Worm (Caenorhabditis elegans): ENCODE measurements around the gene K01G5.8.

Gene K01G5.8

ce11 chrIII:10706972-10707438, 33.6 kb downstream of the K01G5.8 start, which contains the start of the genes Y39A1A.21 and Y39A1A.22:
Gene Y39A1A.21, minus strand, starts transcription at chrIII:10707022.
Gene Y39A1A.22, minus strand, starts transcription at chrIII:10707028.
- no peak for TF ChIP-seq unc-62 (GFP tag; optimal IDR thresholded peaks at IDR 0.05)

DNA sequence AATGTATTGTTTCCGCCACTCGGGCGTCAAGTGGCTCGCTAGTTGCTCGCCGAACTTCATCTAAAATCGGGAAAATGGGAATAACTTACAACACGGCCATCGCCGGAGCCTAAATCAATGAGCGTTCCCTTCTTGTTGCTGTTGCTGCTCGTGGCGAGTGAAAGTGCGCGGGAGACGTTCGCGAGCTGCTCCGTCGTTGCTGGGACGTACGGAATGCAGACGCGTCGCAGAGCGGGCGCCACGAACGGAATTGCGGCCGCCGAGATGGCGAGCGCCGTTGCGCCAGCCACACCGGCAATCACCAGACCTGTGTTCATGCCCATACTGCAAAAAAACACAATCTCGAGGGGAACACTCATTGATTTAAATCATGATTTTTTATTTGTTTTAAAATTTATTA, 34.1 kb downstream of the K01G5.8 start:
- no peak for TF ChIP-seq unc-62 (GFP tag; optimal IDR thresholded peaks at IDR 0.05)

DNA sequence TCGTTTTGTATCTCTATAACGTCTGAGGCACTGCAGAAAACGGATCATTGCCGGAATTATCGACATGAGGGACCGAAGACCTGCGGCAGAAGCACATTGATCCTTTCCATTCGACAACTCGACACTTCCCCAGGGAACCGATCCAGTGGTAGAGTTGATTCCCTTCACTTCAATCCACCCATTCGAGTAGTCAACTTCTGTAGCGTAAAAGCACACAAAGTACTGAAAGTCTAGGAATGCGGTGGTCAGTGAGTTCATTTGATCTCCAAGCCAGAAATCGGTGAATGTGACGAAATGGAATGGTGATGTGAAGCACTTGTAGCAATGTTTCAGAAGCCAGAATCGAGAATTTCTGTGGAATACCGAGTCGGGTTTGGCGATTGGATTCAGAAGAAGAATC, 36.1 kb downstream of the K01G5.8 start:
- TF ChIP-seq unc-62 (GFP tag; optimal IDR thresholded peaks at IDR 0.05): no peak

ce11 chrIII:10703833-10704232, 36.7 kb downstream of the K01G5.8 start:
- TF ChIP-seq unc-62 (GFP tag; optimal IDR thresholded peaks at IDR 0.05): no peak

DNA sequence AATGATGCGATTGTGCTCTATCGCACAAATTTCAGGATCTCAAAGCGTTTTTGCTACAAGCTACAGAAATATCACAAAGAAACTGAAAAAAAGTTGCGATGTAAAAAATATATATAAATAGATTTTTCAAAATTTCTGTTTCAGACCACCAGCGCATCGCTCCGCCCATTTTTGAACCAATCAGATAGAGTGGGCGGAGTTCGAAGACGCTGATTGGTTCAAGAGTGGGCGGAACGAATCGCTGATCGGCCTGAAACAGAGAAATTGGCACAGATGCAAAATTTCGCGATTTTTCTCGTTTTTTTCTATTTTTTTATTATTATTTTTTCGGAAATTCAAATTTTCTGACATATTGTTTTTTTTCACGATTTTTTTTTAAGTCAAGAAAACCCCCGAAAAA, 37.8 kb downstream of the K01G5.8 start:
- TF ChIP-seq unc-62 (GFP tag; optimal IDR thresholded peaks at IDR 0.05): no peak

- TF ChIP-seq unc-62 (GFP tag; optimal IDR thresholded peaks at IDR 0.05): no peak
Measured at ce11 chrIII:10700460-10700859, 40.1 kb downstream of the K01G5.8 start, which contains the start of gene Y39A1A.20. Gene Y39A1A.20, minus strand, starts transcription at chrIII:10700560.

DNA sequence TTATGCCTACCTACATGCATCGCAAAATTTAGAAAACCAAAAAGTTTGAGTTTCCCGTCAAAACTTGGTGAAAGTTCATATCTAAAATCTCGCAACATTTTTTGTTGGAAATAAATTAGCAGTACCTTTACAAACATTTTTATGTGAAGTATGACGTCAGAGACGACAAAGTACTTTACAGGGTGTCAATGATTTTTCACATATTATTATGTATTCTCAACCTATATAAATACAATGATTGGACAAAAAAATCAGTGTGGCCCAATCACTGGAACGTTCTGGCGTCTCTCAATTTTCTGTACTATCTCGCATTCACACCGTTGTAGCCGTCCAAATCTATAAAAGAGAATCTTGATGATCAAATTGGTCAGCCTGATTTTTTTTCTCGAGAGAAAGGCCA, 46.3 kb downstream of the K01G5.8 start, which contains the start of the genes Y39A1A.18 and fmo-3:
TSS of gene Y39A1A.18 (minus strand) at position 192 of the 400 bp plus-strand sequence.
TSS of gene fmo-3 (plus strand) at position 388 of the 400 bp plus-strand sequence.
- no peak for TF ChIP-seq unc-62 (GFP tag; optimal IDR thresholded peaks at IDR 0.05)

DNA sequence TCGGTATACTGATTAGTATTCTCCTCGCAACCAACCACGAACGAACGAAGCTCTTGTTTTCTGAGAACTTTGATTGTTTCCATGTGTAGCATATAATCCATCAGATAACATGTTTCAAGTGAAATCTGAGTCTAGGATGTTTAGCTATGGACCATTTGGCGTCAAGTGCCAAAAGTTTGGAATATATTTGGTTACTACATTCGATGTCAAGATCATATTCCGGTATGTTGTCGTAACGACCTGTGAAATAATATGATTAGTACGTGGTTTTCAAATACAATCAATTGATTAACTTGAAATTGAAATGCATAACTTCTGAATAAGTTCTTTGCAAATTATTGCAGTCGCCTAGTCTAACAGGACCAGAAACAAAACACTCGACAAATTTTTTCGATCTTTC, 49.6 kb downstream of the K01G5.8 start, which contains the start of gene Y39A1A.17:
TSS of gene Y39A1A.17 (minus strand) at position 101 of the 400 bp plus-strand sequence.
- no peak for TF ChIP-seq unc-62 (GFP tag; optimal IDR thresholded peaks at IDR 0.05)
